Worm (Caenorhabditis elegans) whole organism, L2 larva: Measurements from ENCODE around the gene C26D10.6.

Source experiments
- egl-27 ChIP-seq: sonication (generic microtip); optimal IDR thresholded peaks from 3 replicates; lab custom pipeline; 2017; ENCODE audit warnings: missing biosample characterization, missing genetic modification reagents, missing genetic modification characterization
- nhr-77 ChIP-seq: fragments of 150-350 bp; optimal IDR thresholded peaks from 2 replicates; lab custom pipeline; 2014; ENCODE audit warnings: missing biosample characterization, missing genetic modification characterization
- sma-9 ChIP-seq, 2 experiments: fragments of 150-350 bp in 1 of 2; sonication (generic microtip) in 1 of 2; optimal IDR thresholded peaks; 2 replicates each; lab custom pipeline; 2014 to 2016; ENCODE audit warnings: missing genetic modification characterization in 2 of 2, mild to moderate bottlenecking in 1 of 2, missing biosample characterization in 1 of 2, missing compliant biosample characterization in 1 of 2, missing genetic modification reagents in 1 of 2, moderate library complexity in 1 of 2
- unc-39 ChIP-seq: fragments of 150-350 bp; optimal IDR thresholded peaks from 2 replicates; lab custom pipeline; 2014; ENCODE audit warnings: missing biosample characterization, missing genetic modification characterization

ce11 chrII:8392215-8392614 lies 37.7 kb upstream of the C26D10.6 start:
- TF ChIP-seq sma-9 (GFP tag; optimal IDR thresholded peaks at IDR 0.05; lab: Kevin White, UChicago) (no peak), sma-9 (tag; optimal IDR thresholded peaks at IDR 0.05; lab: Kevin White, UChicago) (no peak), unc-39 (tag; lab: Kevin White, UChicago) (no peak), nhr-77 (no peak), egl-27 (tag; lab: Kevin White, UChicago) (no peak)
